Worm (Caenorhabditis elegans) whole organism, midembryonic: ENCODE measurements around the gene gadr-3.

ENCODE experiments used
- flt-1 ChIP-seq: fragments of 200-800 bp; sonication (Bioruptor generic); IDR thresholded peaks from 2 replicates; pipeline ENCODE4 v1.3.6; 2022; ENCODE audit warnings: missing genetic modification characterization, missing compliant biosample characterization
- ztf-23 ChIP-seq: fragments of 200-800 bp; sonication (Bioruptor generic); IDR thresholded peaks from 2 replicates; pipeline ENCODE4 v1.3.6; 2022; ENCODE audit warnings: missing genetic modification reagents, missing genetic modification characterization, missing compliant biosample characterization

DNA sequence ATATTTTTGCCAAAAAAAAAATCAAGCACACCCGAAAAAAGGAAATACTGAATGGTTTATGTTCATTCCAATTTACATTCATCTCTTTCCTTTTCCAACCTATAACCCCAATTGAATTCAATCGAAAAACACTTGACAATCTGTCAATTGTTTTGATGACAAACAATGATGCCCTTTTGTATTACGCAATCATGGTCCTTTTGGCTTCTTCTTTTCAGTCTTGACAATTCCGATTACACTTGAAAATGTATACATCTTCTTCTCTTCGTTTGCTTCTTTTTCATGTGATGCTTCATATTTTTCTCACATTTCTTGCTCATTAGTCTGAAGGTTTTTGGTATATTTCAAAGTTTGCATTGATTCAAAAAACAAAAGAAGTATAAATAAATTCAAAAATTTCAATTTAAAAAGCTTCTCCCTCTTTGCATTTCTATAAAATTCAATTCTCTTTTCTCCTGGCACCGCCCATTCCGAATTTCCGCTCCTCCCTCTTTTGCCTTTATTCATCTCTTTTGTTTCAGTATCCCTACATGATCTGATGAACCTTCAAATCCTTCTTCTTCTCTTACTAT lies 45.5 kb upstream of the gadr-3 start, which contains the start of gene C56G2.4:
- TF ChIP-seq flt-1 (GFP tag; lab: Robert Waterston, UW) (no peak), ztf-23 (GFP tag; lab: Robert Waterston, UW) (no peak)
